Worm (Caenorhabditis elegans): Measurements from ENCODE around the gene exp-1.

ce11 chrII:6142539-6142938 is 18.4 kb downstream of the exp-1 start:
- no peak for TF ChIP-seq ztf-29 (GFP tag; IDR thresholded peaks at IDR 0.05)
- no peak for TF ChIP-seq klf-2 (GFP tag; conservative IDR thresholded peaks at IDR 0.05)
- no peak for TF ChIP-seq med-1 (GFP tag; optimal IDR thresholded peaks at IDR 0.05; ENCODE audit: insufficient read depth)
- no peak for TF ChIP-seq cog-1 (tag; optimal IDR thresholded peaks at IDR 0.05)
- no peak for TF ChIP-seq T22C8.4 (GFP tag; IDR thresholded peaks at IDR 0.05)
- no peak for TF ChIP-seq ztf-23 (GFP tag; IDR thresholded peaks at IDR 0.05)
- no peak for TF ChIP-seq ref-1 (GFP tag; conservative IDR thresholded peaks at IDR 0.05)

Measured in whole organism, midembryonic.